Fruit fly (Drosophila melanogaster): Measurements from ENCODE around the gene CG5167.

Gene CG5167

DNA sequence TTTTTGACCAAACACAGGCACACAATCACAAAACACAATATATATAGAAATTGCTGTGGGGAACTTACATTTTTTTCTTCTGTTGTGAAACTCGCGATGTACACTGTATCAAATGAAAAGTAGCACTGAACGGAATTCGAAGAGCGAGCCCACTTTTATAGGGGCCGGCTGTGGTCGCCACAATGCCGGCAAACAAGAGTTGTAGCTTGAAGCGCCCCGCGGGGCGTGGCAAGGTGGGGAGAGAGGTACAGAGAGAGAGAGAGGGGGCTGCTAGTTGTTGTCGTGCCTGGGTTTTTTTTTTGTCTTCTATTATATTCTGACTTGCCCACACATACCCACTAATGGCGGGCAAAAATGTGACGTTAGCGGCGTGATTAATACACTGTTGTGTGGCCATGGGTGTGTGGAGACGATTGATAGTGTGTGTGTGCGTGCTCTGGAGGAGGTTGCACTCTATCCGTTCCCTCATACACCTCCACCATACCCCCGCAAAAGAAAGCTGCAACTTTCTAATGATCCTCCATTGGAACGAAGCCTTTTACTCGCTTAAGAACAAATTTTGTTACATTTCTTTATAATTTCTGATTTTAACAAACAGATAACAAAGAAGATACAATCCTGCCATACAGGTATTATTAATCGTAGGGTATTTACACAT lies 37.1 kb upstream of the CG5167 start, which contains the start of gene GstD1 (continued):
- TF ChIP-seq gsb (GFP tag; IDR thresholded peaks at IDR 0.05), result no peak
- TF ChIP-seq CG2875 (GFP tag; optimal IDR thresholded peaks at IDR 0.05), result no peak
- TF ChIP-seq Mad (GFP tag; optimal IDR thresholded peaks at IDR 0.05), result no peak
- no peak for TF ChIP-seq CG14965 (GFP tag; optimal IDR thresholded peaks at IDR 0.05; ENCODE audit: borderline replicate concordance)
- 0 out of 2 replicates have a peak, but pooled peaks have one; percentile 38 for TF ChIP-seq sna (GFP tag; IDR thresholded peaks at IDR 0.05; ENCODE audit: partially characterized antibody)
- peak; percentile 74 for TF ChIP-seq sqz (GFP tag; optimal IDR thresholded peaks at IDR 0.05)
- TF ChIP-seq CG10565 (GFP tag; optimal IDR thresholded peaks at IDR 0.05), result no peak
- TF ChIP-seq sim (GFP tag; IDR thresholded peaks at IDR 0.05), result no peak
- TF ChIP-seq bcd (GFP tag; optimal IDR thresholded peaks at IDR 0.05), result peak; percentile 51
- TF ChIP-seq NK7.1 (GFP tag; optimal IDR thresholded peaks at IDR 0.05), result peak; percentile 33
- no peak for TF ChIP-seq vnd (GFP tag; IDR thresholded peaks at IDR 0.05; ENCODE audit: partially characterized antibody)
- peak; percentile 49 for TF ChIP-seq BtbVII (GFP tag; optimal IDR thresholded peaks at IDR 0.05)
- no peak for TF ChIP-seq CG18764 (GFP tag; optimal IDR thresholded peaks at IDR 0.05)
- TF ChIP-seq CG9932 (GFP tag; IDR thresholded peaks at IDR 0.05), result peak; percentile 51
- no peak for TF ChIP-seq CG8089 (GFP tag; optimal IDR thresholded peaks at IDR 0.05)
- peak; percentile 28 for TF ChIP-seq phol (tag; optimal IDR thresholded peaks at IDR 0.05)
- peak; percentile 89 for TF ChIP-seq CG10543 (GFP tag; optimal IDR thresholded peaks at IDR 0.05)
- TF ChIP-seq pum (GFP tag; optimal IDR thresholded peaks at IDR 0.05), result peak; percentile 6
- TF ChIP-seq CG4282 (GFP tag; optimal IDR thresholded peaks at IDR 0.05), result peak; percentile 3
- no peak for TF ChIP-seq btn (GFP tag; optimal IDR thresholded peaks at IDR 0.05)
- TF ChIP-seq jigr1 (GFP tag; IDR thresholded peaks at IDR 0.05), result no peak
- no peak for TF ChIP-seq unpg (GFP tag; optimal IDR thresholded peaks at IDR 0.05)
- TF ChIP-seq otp (GFP tag; IDR thresholded peaks at IDR 0.05), result no peak
- TF ChIP-seq Hr3 (GFP tag; optimal IDR thresholded peaks at IDR 0.05), result peak; percentile 39
- no peak for TF ChIP-seq klu (GFP tag; IDR thresholded peaks at IDR 0.05)
- no peak for TF ChIP-seq Sry-β (GFP tag; optimal IDR thresholded peaks at IDR 0.05)
- peak; percentile 38 for TF ChIP-seq Fer1 (GFP tag; optimal IDR thresholded peaks at IDR 0.05)
- TF ChIP-seq CG15601 (tag; optimal IDR thresholded peaks at IDR 0.05), result no peak
- TF ChIP-seq pfk (GFP tag; optimal IDR thresholded peaks at IDR 0.05), result peak; percentile 17
- TF ChIP-seq H15 (GFP tag; IDR thresholded peaks at IDR 0.05), result no peak
- peak; percentile 7; the same call in 1 of the 2 replicates for TF ChIP-seq onecut (GFP tag; IDR thresholded peaks at IDR 0.05)
- TF ChIP-seq prd (optimal IDR thresholded peaks at IDR 0.05), result no peak
- TF ChIP-seq prd (GFP tag; IDR thresholded peaks at IDR 0.05), result peak; percentile 35; the same call in 1 of the 3 replicates
- TF ChIP-seq CG43689 (GFP tag; IDR thresholded peaks at IDR 0.05), result no peak
- TF ChIP-seq CG1832 (GFP tag; optimal IDR thresholded peaks at IDR 0.05), result no peak
- TF ChIP-seq HLH4C (GFP tag; IDR thresholded peaks at IDR 0.05; ENCODE audit: partially characterized antibody), result peak; percentile 42; the same call in 1 of the 3 replicates
- no peak for TF ChIP-seq CG12744 (GFP tag; optimal IDR thresholded peaks at IDR 0.05)
- no peak for TF ChIP-seq Hr39 (optimal IDR thresholded peaks at IDR 0.05)
- TF ChIP-seq Sry-δ (GFP tag; optimal IDR thresholded peaks at IDR 0.05), result no peak
- 0 out of 3 replicates have a peak, but pooled peaks have one; percentile 27 for TF ChIP-seq CG6791 (GFP tag; IDR thresholded peaks at IDR 0.05; ENCODE audit: partially characterized antibody)
- TF ChIP-seq lov (optimal IDR thresholded peaks at IDR 0.05), result no peak
- 0 out of 3 replicates have a peak, but pooled peaks have one; percentile 46 for TF ChIP-seq lov (GFP tag; IDR thresholded peaks at IDR 0.05)
- no peak for TF ChIP-seq dati (GFP tag; IDR thresholded peaks at IDR 0.05)
- no peak for TF ChIP-seq CG12299 (tag; optimal IDR thresholded peaks at IDR 0.05)
- TF ChIP-seq dan (GFP tag; IDR thresholded peaks at IDR 0.05), result no peak
- TF ChIP-seq az2 (GFP tag; optimal IDR thresholded peaks at IDR 0.05), result no peak
- peak; percentile 14 for TF ChIP-seq Usf (GFP tag; optimal IDR thresholded peaks at IDR 0.05)
- peak; percentile 98 for TF ChIP-seq D19A (tag; optimal IDR thresholded peaks at IDR 0.05)
- TF ChIP-seq CG9727 (GFP tag; optimal IDR thresholded peaks at IDR 0.05), result peak; percentile 24
- no peak for TF ChIP-seq Tbp (GFP tag; optimal IDR thresholded peaks at IDR 0.05)
- TF ChIP-seq D19B (GFP tag; optimal IDR thresholded peaks at IDR 0.05), result peak; percentile 33

Measured in whole organism, embryonic.